Worm (Caenorhabditis elegans) whole organism, late embryonic: ENCODE data around the gene F45E4.6.

Source experiments
- ahr-1 ChIP-seq: sonication (generic microtip); optimal IDR thresholded peaks from 2 replicates; lab custom pipeline; 2016; ENCODE audit warnings: missing genetic modification characterization, missing compliant biosample characterization
- ama-1 ChIP-seq: fragments of 150-350 bp; optimal IDR thresholded peaks from 2 replicates; lab custom pipeline; 2014
- ceh-22 ChIP-seq: sonication (generic microtip); optimal IDR thresholded peaks from 2 replicates; lab custom pipeline; 2017; ENCODE audit warnings: missing biosample characterization, missing genetic modification characterization
- ceh-24 ChIP-seq: sonication (generic microtip); optimal IDR thresholded peaks from 2 replicates; lab custom pipeline; 2016; ENCODE audit warnings: mild to moderate bottlenecking, missing genetic modification characterization, missing compliant biosample characterization
- elt-4 ChIP-seq: sonication (generic microtip); optimal IDR thresholded peaks from 2 replicates; lab custom pipeline; 2016; ENCODE audit warnings: missing genetic modification characterization, missing compliant biosample characterization
- hlh-6 ChIP-seq: sonication (generic microtip); optimal IDR thresholded peaks from 2 replicates; lab custom pipeline; 2016; ENCODE audit warnings: missing genotype, missing genetic modification characterization, missing compliant biosample characterization
- nhr-11 ChIP-seq: fragments of 150-350 bp; optimal IDR thresholded peaks from 2 replicates; lab custom pipeline; 2014; ENCODE audit warnings: missing biosample characterization, missing genetic modification characterization
- pag-3 ChIP-seq: sonication (generic microtip); optimal IDR thresholded peaks from 2 replicates; lab custom pipeline; 2016; ENCODE audit warnings: missing compliant biosample characterization, missing genetic modification characterization, borderline replicate concordance
- pqm-1 ChIP-seq: sonication (generic microtip); optimal IDR thresholded peaks from 2 replicates; lab custom pipeline; 2016; ENCODE audit warnings: missing genetic modification characterization, missing compliant biosample characterization
- sox-4 ChIP-seq: sonication (generic microtip); optimal IDR thresholded peaks from 2 replicates; lab custom pipeline; 2017; ENCODE audit warnings: mild to moderate bottlenecking, missing genetic modification characterization, inconsistent platforms, missing compliant biosample characterization

- TF ChIP-seq ceh-24 (no peak), hlh-6 (tag; lab: Kevin White, UChicago) (no peak), sox-4 (tag; lab: Kevin White, UChicago) (no peak), elt-4 (no peak), nhr-11 (tag; lab: Kevin White, UChicago) (no peak), pqm-1 (no peak), ceh-22 (no peak), pag-3 (tag; lab: Kevin White, UChicago) (no peak), ama-1 (lab: Kevin White, UChicago) (no peak), ahr-1 (no peak)
These were observed 20.9 kb upstream of the F45E4.6 start for ce11 chrIV:7653198-7653597.
